Fruit fly (Drosophila melanogaster) whole organism, embryonic: Measurements from ENCODE around the gene Tsp66A.
A peak's percentile ranks its signal among the peaks of the same experiment; 100 is the strongest.

ENCODE experiments used
- Asciz ChIP-seq: fragments of 200-800 bp; sonication (Bioruptor generic); optimal IDR thresholded peaks from 2 replicates; lab custom pipeline; 2017; ENCODE audit warnings: missing biosample characterization, mild to moderate bottlenecking, missing genetic modification characterization, missing genetic modification reagents
- CG11504 ChIP-seq: fragments of 200-800 bp; sonication (Bioruptor generic); optimal IDR thresholded peaks from 3 replicates; lab custom pipeline; 2019; ENCODE audit warnings: missing biosample characterization, mild to moderate bottlenecking, missing genetic modification characterization, moderate library complexity
- CG12104 ChIP-seq: fragments of 200-800 bp; sonication (Bioruptor generic); optimal IDR thresholded peaks from 3 replicates; lab custom pipeline; 2016; ENCODE audit warnings: missing biosample characterization, missing genetic modification characterization
- CG12769 ChIP-seq: fragments of 200-800 bp; sonication (Bioruptor generic); optimal IDR thresholded peaks from 2 replicates; lab custom pipeline; 2019; ENCODE audit warnings: missing biosample characterization, mild to moderate bottlenecking, missing genetic modification characterization, moderate library complexity
- CG13287 ChIP-seq: fragments of 200-800 bp; sonication (Bioruptor generic); IDR thresholded peaks from 2 replicates; pipeline ENCODE4 v1.3.6; 2022; ENCODE audit warnings: missing biosample characterization, missing genetic modification characterization; ENCODE audit not compliant: partially characterized antibody
- CG1603 ChIP-seq: fragments of 200-800 bp; sonication (Bioruptor generic); optimal IDR thresholded peaks from 2 replicates; lab custom pipeline; 2019; ENCODE audit warnings: missing biosample characterization, mild to moderate bottlenecking, missing genetic modification characterization, moderate library complexity
- CG18619 ChIP-seq: fragments of 200-800 bp; sonication (Bioruptor generic); optimal IDR thresholded peaks from 3 replicates; lab custom pipeline; 2017; ENCODE audit warnings: missing biosample characterization, mild to moderate bottlenecking, missing genetic modification characterization
- CG2199 ChIP-seq: fragments of 200-800 bp; sonication (Bioruptor generic); IDR thresholded peaks from 3 replicates; pipeline ENCODE4 v1.3.6; 2022; ENCODE audit warnings: missing biosample characterization, missing genetic modification characterization
- CG2712 ChIP-seq: fragments of 200-800 bp; optimal IDR thresholded peaks from 3 replicates; lab custom pipeline; 2019; ENCODE audit warnings: missing biosample characterization, mild to moderate bottlenecking, missing genetic modification characterization, moderate library complexity
- CG34224 ChIP-seq: fragments of 200-800 bp; sonication (Bioruptor generic); IDR thresholded peaks from 3 replicates; pipeline ENCODE4 v1.3.6; 2022; ENCODE audit warnings: missing biosample characterization, missing genetic modification characterization; ENCODE audit not compliant: partially characterized antibody
- CG8290 ChIP-seq, 3 experiments: fragments of 200-800 bp; sonication (Bioruptor generic); optimal IDR thresholded peaks; 2 replicates each; lab custom pipeline; 2016 to 2019; ENCODE audit warnings: missing biosample characterization in 3 of 3, missing genetic modification characterization in 3 of 3, mild to moderate bottlenecking in 2 of 3, moderate library complexity in 1 of 3
- D19B ChIP-seq: fragments of 200-800 bp; sonication (Bioruptor generic); optimal IDR thresholded peaks from 2 replicates; lab custom pipeline; 2017; ENCODE audit warnings: missing biosample characterization, mild to moderate bottlenecking, missing genetic modification characterization
- E2f2 ChIP-seq: fragments of 200-800 bp; sonication (Bioruptor generic); IDR thresholded peaks from 2 replicates; pipeline ENCODE4 v1.3.6; 2022; ENCODE audit warnings: missing biosample characterization, missing genetic modification characterization
- ERR ChIP-seq: fragments of 200-800 bp; sonication (Bioruptor generic); optimal IDR thresholded peaks from 2 replicates; lab custom pipeline; 2016; ENCODE audit warnings: missing biosample characterization, missing genetic modification characterization
- Ets65A ChIP-seq: fragments of 200-800 bp; sonication (Bioruptor generic); peaks from one replicate; lab custom pipeline; 2016; ENCODE audit warnings: missing biosample characterization, missing genetic modification characterization
- GATAe ChIP-seq: fragments of 200-800 bp; sonication (Bioruptor generic); conservative IDR thresholded peaks from 2 replicates; pipeline ENCODE4 v1.3.6; 2022; ENCODE audit warnings: missing biosample characterization, missing genetic modification characterization
- Hr39 ChIP-seq: fragments of >200 bp; optimal IDR thresholded peaks from 2 replicates; lab custom pipeline; 2017
- Med ChIP-seq: fragments of 200-800 bp; sonication (Bioruptor generic); peaks from one replicate; lab custom pipeline; 2016; ENCODE audit warnings: missing biosample characterization, missing genetic modification characterization, mild to moderate bottlenecking, inconsistent platforms, moderate library complexity
- NFAT ChIP-seq: fragments of 200-800 bp; sonication (Bioruptor generic); IDR thresholded peaks from 2 replicates; pipeline ENCODE4 v1.3.6; 2022; ENCODE audit warnings: missing biosample characterization, missing genetic modification characterization
- Neu2 ChIP-seq: fragments of 200-800 bp; sonication (Bioruptor generic); optimal IDR thresholded peaks from 3 replicates; lab custom pipeline; 2016; ENCODE audit warnings: missing biosample characterization, missing genetic modification characterization, borderline replicate concordance
- Sox100B ChIP-seq: fragments of 200-800 bp; sonication (Bioruptor generic); optimal IDR thresholded peaks from 3 replicates; lab custom pipeline; 2018; ENCODE audit warnings: missing biosample characterization, mild to moderate bottlenecking, missing genetic modification characterization
- Trl ChIP-seq, 3 experiments: fragments of >200 bp in 2 of 3; fragments of 200-800 bp in 1 of 3; sonication (Bioruptor generic) in 1 of 3; optimal IDR thresholded peaks; 2 replicates in 1 of 3; 3 replicates in 2 of 3; lab custom pipeline; 2016 to 2017; ENCODE audit warnings: missing biosample characterization in 1 of 3, missing genetic modification characterization in 1 of 3
- amos ChIP-seq: fragments of 200-800 bp; sonication (Bioruptor generic); IDR thresholded peaks from 2 replicates; pipeline ENCODE4 v1.3.6; 2022; ENCODE audit warnings: missing biosample characterization, missing genetic modification characterization; ENCODE audit not compliant: partially characterized antibody
- bsh ChIP-seq, 2 experiments: fragments of 200-800 bp; sonication (Bioruptor generic); optimal IDR thresholded peaks; 2 replicates each; lab custom pipeline; 2017 to 2018; ENCODE audit warnings: mild to moderate bottlenecking in 2 of 2, missing biosample characterization in 2 of 2, missing genetic modification characterization in 2 of 2, moderate library complexity in 1 of 2
- chif ChIP-seq, 2 experiments: fragments of 200-800 bp; sonication (Bioruptor generic); optimal IDR thresholded peaks; 3 replicates each; lab custom pipeline; 2016; ENCODE audit warnings: missing biosample characterization in 2 of 2, missing genetic modification characterization in 2 of 2
- chinmo ChIP-seq: fragments of 200-800 bp; sonication (Bioruptor generic); IDR thresholded peaks from 4 replicates; pipeline ENCODE4 v1.3.6; 2022; ENCODE audit warnings: missing biosample characterization, missing genetic modification characterization; ENCODE audit not compliant: partially characterized antibody
- crp ChIP-seq, 2 experiments: fragments of 200-800 bp; sonication (Bioruptor generic); optimal IDR thresholded peaks; 2 replicates in 1 of 2; 3 replicates in 1 of 2; lab custom pipeline; 2017; ENCODE audit warnings: missing biosample characterization in 2 of 2, missing genetic modification characterization in 2 of 2, mild to moderate bottlenecking in 1 of 2, moderate library complexity in 1 of 2
- exex ChIP-seq: fragments of 200-800 bp; sonication (Bioruptor generic); optimal IDR thresholded peaks from 4 replicates; lab custom pipeline; 2018; ENCODE audit warnings: missing biosample characterization, mild to moderate bottlenecking, missing genetic modification characterization, moderate library complexity
- fd64A ChIP-seq: fragments of 200-800 bp; sonication (Bioruptor generic); optimal IDR thresholded peaks from 3 replicates; lab custom pipeline; 2018; ENCODE audit warnings: missing biosample characterization, mild to moderate bottlenecking, missing genetic modification characterization
- gcm ChIP-seq: fragments of 200-800 bp; sonication (Bioruptor generic); optimal IDR thresholded peaks from 2 replicates; lab custom pipeline; 2019; ENCODE audit warnings: missing biosample characterization, mild to moderate bottlenecking, missing genetic modification characterization, moderate library complexity
- grn ChIP-seq: fragments of 200-800 bp; sonication (Bioruptor generic); optimal IDR thresholded peaks from 3 replicates; lab custom pipeline; 2017; ENCODE audit warnings: missing biosample characterization, missing genetic modification characterization
- gsb-n ChIP-seq: fragments of 200-800 bp; sonication (Bioruptor generic); optimal IDR thresholded peaks from 3 replicates; lab custom pipeline; 2018; ENCODE audit warnings: missing biosample characterization, mild to moderate bottlenecking, missing genetic modification characterization
- hkb ChIP-seq, 2 experiments: fragments of 200-800 bp in 1 of 2; fragments of >200 bp in 1 of 2; sonication (Bioruptor generic) in 1 of 2; IDR thresholded peaks in 1 of 2; optimal IDR thresholded peaks in 1 of 2; 2 replicates each; pipeline versions ENCODE4 v1.3.6 to Lab custom; 2017 to 2022; ENCODE audit warnings: missing biosample characterization in 1 of 2, missing genetic modification characterization in 1 of 2
- ind ChIP-seq: fragments of 200-800 bp; sonication (Bioruptor generic); optimal IDR thresholded peaks from 3 replicates; lab custom pipeline; 2016; ENCODE audit warnings: missing biosample characterization, missing genetic modification characterization
- lab ChIP-seq: fragments of 200-800 bp; sonication (Bioruptor generic); optimal IDR thresholded peaks from 3 replicates; lab custom pipeline; 2017; ENCODE audit warnings: missing biosample characterization, missing genetic modification characterization, mild to moderate bottlenecking, moderate library complexity, missing genetic modification reagents
- luna ChIP-seq: fragments of 200-800 bp; sonication (Bioruptor generic); optimal IDR thresholded peaks from 2 replicates; lab custom pipeline; 2016; ENCODE audit warnings: missing biosample characterization, missing genetic modification characterization
- mirr ChIP-seq: fragments of 200-800 bp; sonication (Bioruptor generic); optimal IDR thresholded peaks from 3 replicates; lab custom pipeline; 2018; ENCODE audit warnings: missing biosample characterization, mild to moderate bottlenecking, missing genetic modification characterization
- pnt ChIP-seq: fragments of 200-800 bp; sonication (Bioruptor generic); optimal IDR thresholded peaks from 3 replicates; lab custom pipeline; 2016; ENCODE audit warnings: missing biosample characterization, missing genetic modification characterization
- sens ChIP-seq: fragments of 200-800 bp; sonication (Bioruptor generic); peaks from one replicate; lab custom pipeline; 2016; ENCODE audit warnings: missing biosample characterization, missing genetic modification characterization
- slou ChIP-seq: fragments of 200-800 bp; sonication (Bioruptor generic); optimal IDR thresholded peaks from 3 replicates; lab custom pipeline; 2016; ENCODE audit warnings: missing biosample characterization, missing genetic modification characterization
- sqz ChIP-seq: fragments of 200-800 bp; sonication (Bioruptor generic); optimal IDR thresholded peaks from 3 replicates; lab custom pipeline; 2018; ENCODE audit warnings: missing biosample characterization, mild to moderate bottlenecking, missing genetic modification characterization
- stwl ChIP-seq: fragments of 200-800 bp; sonication (Bioruptor generic); optimal IDR thresholded peaks from 3 replicates; lab custom pipeline; 2018; ENCODE audit warnings: missing biosample characterization, mild to moderate bottlenecking, missing genetic modification characterization, moderate library complexity
- tna ChIP-seq: fragments of 200-800 bp; sonication (Bioruptor generic); IDR thresholded peaks from 2 replicates; pipeline ENCODE4 v1.3.6; 2022; ENCODE audit warnings: missing biosample characterization, missing genetic modification characterization; ENCODE audit not compliant: partially characterized antibody
- trh ChIP-seq: fragments of 200-800 bp; sonication (Bioruptor generic); optimal IDR thresholded peaks from 2 replicates; lab custom pipeline; 2016; ENCODE audit warnings: missing biosample characterization, missing genetic modification characterization

Gene Tsp66A

DNA sequence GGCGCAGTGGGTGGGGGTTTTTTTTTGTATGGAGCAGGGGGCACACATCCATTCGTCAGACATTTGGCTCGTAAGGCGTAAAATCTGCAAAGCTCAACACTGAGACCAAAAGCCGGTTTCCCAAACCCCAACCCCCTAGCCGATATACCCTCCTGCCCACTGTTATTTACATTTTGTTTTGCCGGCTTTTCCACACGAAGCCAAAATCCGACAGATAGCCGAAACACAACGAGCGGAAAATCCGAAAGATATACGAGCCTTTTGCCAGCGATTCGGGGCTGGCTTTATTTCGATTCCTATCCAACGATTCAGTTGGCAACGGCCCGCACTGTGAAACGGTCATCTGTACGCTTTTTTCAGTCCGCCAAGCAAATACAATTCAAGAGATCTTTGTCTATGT, 41.8 kb upstream of the Tsp66A start, which contains the start of gene CG42458 (continued):
- peak; percentile 72 for TF ChIP-seq CG11504

dm6 chr3L:7432265-7432664, 33.0 kb upstream of the Tsp66A start:
- TF ChIP-seq bsh (GFP tag; optimal IDR thresholded peaks at IDR 0.05; lab: Kevin White, UChicago) (no peak), GATAe (GFP tag; lab: Robert Waterston, UW) (peak; percentile 65), exex (peak; percentile 74), chinmo (0 out of 4 replicates have a peak, but pooled peaks have one; percentile 57), Hr39 (lab: Kevin White, UChicago) (no peak), CG2199 (GFP tag; lab: Robert Waterston, UW) (peak; percentile 60; the same call in 2 of the 3 replicates), trh (GFP tag; lab: Kevin White, UChicago) (no peak), CG13287 (GFP tag; lab: Robert Waterston, UW) (0 out of 2 replicates have a peak, but pooled peaks have one; percentile 7), fd64A (no peak), grn (peak; percentile 47), mirr (GFP tag; lab: Kevin White, UChicago) (peak; percentile 11), CG12769 (tag; lab: Kevin White, UChicago) (no peak), D19B (GFP tag; lab: Kevin White, UChicago) (no peak), NFAT (GFP tag; lab: Robert Waterston, UW) (no peak), gcm (GFP tag; lab: Kevin White, UChicago) (peak; percentile 19), luna (GFP tag; lab: Kevin White, UChicago) (no peak), E2f2 (GFP tag; lab: Robert Waterston, UW) (no peak), Neu2 (GFP tag; lab: Kevin White, UChicago) (no peak), lab (peak; percentile 64), slou (GFP tag; lab: Kevin White, UChicago) (no peak), stwl (tag; lab: Kevin White, UChicago) (peak; percentile 15), CG8290 (GFP tag; optimal IDR thresholded peaks at IDR 0.05; lab: Kevin White, UChicago) (no peak), CG8290 (tag; optimal IDR thresholded peaks at IDR 0.05; lab: Kevin White, UChicago) (peak in 1 of 2 experiments; percentile 30)

DNA sequence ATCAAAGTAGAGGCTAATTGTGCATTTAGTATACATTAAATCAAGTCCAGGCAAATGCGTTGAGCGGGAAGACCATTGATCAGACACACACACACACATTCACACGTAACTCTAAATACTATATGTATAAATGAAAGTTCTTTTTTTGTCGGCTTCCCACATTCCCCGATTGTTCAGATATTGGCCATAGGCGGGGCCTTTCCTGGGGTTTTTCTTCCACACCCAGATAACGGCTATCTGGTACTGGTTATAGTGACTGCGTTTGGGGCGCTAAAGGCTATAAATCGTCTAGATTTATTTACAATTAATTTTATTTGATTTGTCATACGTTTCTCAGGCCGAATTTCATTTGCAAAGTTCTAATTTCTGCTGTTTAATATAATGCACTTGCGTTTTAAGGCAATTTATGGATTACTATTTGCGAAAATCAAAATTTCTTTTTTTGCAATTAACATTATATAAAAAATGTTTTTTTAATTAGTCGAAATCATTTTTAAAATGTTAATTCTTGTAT, 32.4 kb upstream of the Tsp66A start:
- TF ChIP-seq Sox100B (GFP tag; lab: Kevin White, UChicago) (peak; percentile 13), Ets65A (GFP tag; lab: Kevin White, UChicago) (peak; percentile 53), tna (GFP tag; lab: Robert Waterston, UW) (no peak), Med (GFP tag; lab: Kevin White, UChicago) (peak; percentile 30), CG2199 (GFP tag; lab: Robert Waterston, UW) (peak; percentile 62; the same call in 2 of the 3 replicates), sens (GFP tag; lab: Kevin White, UChicago) (peak; percentile 56), sqz (GFP tag; lab: Kevin White, UChicago) (no peak)

DNA sequence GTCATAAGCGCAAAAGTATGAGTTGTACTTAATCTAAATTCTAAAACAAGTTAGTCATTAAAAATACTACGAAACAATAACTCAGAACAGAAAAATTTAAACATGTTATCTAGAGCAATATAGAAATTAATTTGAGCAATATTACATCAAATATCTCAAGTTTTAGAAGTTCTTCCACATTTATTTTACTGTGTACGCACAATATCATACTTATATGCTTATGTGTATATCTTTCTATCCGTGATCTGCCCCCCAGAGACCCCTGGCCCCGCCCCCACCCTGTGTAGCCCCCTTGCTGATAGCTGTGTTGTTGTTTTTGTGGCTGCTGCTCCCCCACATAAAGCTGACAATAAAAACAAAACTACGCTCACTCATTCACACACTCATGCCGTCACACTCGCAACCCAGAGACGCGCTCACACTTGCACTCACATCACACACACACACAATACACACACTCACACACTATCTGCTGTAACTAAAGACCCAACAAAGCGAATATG, 31.9 kb upstream of the Tsp66A start:
- TF ChIP-seq hkb (optimal IDR thresholded peaks at IDR 0.05; lab: Kevin White, UChicago) (no peak), hkb (GFP tag; IDR thresholded peaks at IDR 0.05; lab: Robert Waterston, UW) (no peak), gsb-n (tag; lab: Kevin White, UChicago) (no peak), Trl (optimal IDR thresholded peaks at IDR 0.05; lab: Kevin White, UChicago) (peak; percentile 24 to 50), Trl (GFP tag; optimal IDR thresholded peaks at IDR 0.05; lab: Kevin White, UChicago) (no peak), pnt (GFP tag; lab: Kevin White, UChicago) (no peak), crp (GFP tag; optimal IDR thresholded peaks at IDR 0.05; lab: Kevin White, UChicago) (no peak), CG12104 (no peak), CG34224 (GFP tag; lab: Robert Waterston, UW) (0 out of 3 replicates have a peak, but pooled peaks have one; percentile 15), Asciz (GFP tag; lab: Kevin White, UChicago) (peak; percentile 28), CG2712 (peak; percentile 46), CG1603 (tag; lab: Kevin White, UChicago) (peak; percentile 30), ERR (no peak), Ets65A (GFP tag; lab: Kevin White, UChicago) (no peak), chif (GFP tag; optimal IDR thresholded peaks at IDR 0.05; lab: Kevin White, UChicago) (no peak), amos (GFP tag; lab: Robert Waterston, UW) (peak; percentile 5; the same call in 1 of the 2 replicates), ind (GFP tag; lab: Kevin White, UChicago) (no peak), CG18619 (peak; percentile 9)
